Fruit fly (Drosophila melanogaster): ENCODE data around the gene CG14983.

The CG14983 gene

DNA sequence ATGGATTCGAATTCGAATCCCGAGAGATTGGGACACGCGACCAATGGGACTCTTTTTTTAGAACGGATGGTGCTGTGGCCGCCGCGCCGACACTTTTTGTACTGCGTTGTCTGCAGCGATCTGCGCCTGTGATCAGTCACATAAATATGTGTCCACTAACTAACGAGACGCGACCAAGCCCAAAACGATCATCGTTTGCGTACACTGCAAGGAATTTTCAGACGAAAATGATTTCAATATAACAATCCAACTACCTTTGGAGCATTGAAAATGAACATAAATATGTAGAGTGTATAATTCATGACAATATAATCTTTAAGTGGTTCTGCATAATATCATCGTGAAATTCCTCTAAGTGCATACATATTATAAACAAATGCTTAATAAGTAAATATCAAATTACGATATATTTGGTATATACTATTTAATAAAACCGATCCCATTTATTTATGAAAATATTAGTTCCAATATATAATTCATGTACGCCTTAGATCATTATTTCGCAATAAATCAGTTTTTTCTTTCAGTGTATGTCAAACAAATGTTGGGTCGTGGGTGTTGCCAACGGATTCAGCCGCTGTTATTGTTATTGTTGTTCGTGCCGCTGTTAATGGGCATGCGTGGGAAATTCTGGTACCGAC is 13.4 kb downstream of the CG14983 start, which contains the start of gene Eip63F-1 (continued):
- TF ChIP-seq lbe (GFP tag; optimal IDR thresholded peaks at IDR 0.05) (no peak), Stat92E (GFP tag; optimal IDR thresholded peaks at IDR 0.05) (no peak), disco-r (GFP tag; optimal IDR thresholded peaks at IDR 0.05) (no peak), en (GFP tag; optimal IDR thresholded peaks at IDR 0.05) (no peak), Fer2 (tag; optimal IDR thresholded peaks at IDR 0.05) (no peak), CG17328 (GFP tag; IDR thresholded peaks at IDR 0.05) (peak; percentile 44; the same call in 1 of the 2 replicates), jigr1 (GFP tag; IDR thresholded peaks at IDR 0.05) (no peak), CG8281 (tag; optimal IDR thresholded peaks at IDR 0.05) (peak; percentile 38), CG11504 (tag; optimal IDR thresholded peaks at IDR 0.05) (peak; percentile 86), NK7.1 (GFP tag; optimal IDR thresholded peaks at IDR 0.05) (no peak), D19B (GFP tag; optimal IDR thresholded peaks at IDR 0.05) (peak; percentile 38), onecut (GFP tag; IDR thresholded peaks at IDR 0.05) (no peak), CG34376 (GFP tag; optimal IDR thresholded peaks at IDR 0.05) (peak; percentile 22), CG6791 (GFP tag; IDR thresholded peaks at IDR 0.05; ENCODE audit: partially characterized antibody) (no peak), CG17829 (tag; optimal IDR thresholded peaks at IDR 0.05) (peak; percentile 48), gro (GFP tag; optimal IDR thresholded peaks at IDR 0.05) (no peak), amos (GFP tag; IDR thresholded peaks at IDR 0.05; ENCODE audit: partially characterized antibody) (no peak), Optix (GFP tag; IDR thresholded peaks at IDR 0.05) (no peak), BEAF-32 (GFP tag; optimal IDR thresholded peaks at IDR 0.05) (no peak), CG34422 (GFP tag; IDR thresholded peaks at IDR 0.05) (no peak), schlank (tag; optimal IDR thresholded peaks at IDR 0.05) (no peak), Bgb (GFP tag; IDR thresholded peaks at IDR 0.05; ENCODE audit: partially characterized antibody) (no peak), CG1233 (GFP tag; optimal IDR thresholded peaks at IDR 0.05) (peak; percentile 75), ftz-f1 (GFP tag; optimal IDR thresholded peaks at IDR 0.05) (no peak), CG2712 (tag; optimal IDR thresholded peaks at IDR 0.05) (peak; percentile 69), ems (GFP tag; optimal IDR thresholded peaks at IDR 0.05) (no peak), sima (GFP tag; optimal IDR thresholded peaks at IDR 0.05) (no peak), Taf1 (GFP tag; IDR thresholded peaks at IDR 0.05) (no peak), CG30403 (GFP tag; optimal IDR thresholded peaks at IDR 0.05) (peak; percentile 75), Hsf (GFP tag; optimal IDR thresholded peaks at IDR 0.05) (peak; percentile 38), Xrp1 (GFP tag; IDR thresholded peaks at IDR 0.05) (peak; percentile 19; the same call in 1 of the 2 replicates), gfzf (GFP tag; optimal IDR thresholded peaks at IDR 0.05) (no peak), CG7745 (tag; optimal IDR thresholded peaks at IDR 0.05) (no peak), wdn (GFP tag; IDR thresholded peaks at IDR 0.05) (no peak), kni (GFP tag; optimal IDR thresholded peaks at IDR 0.05) (no peak), CG13624 (GFP tag; optimal IDR thresholded peaks at IDR 0.05) (no peak), Med (GFP tag) (peak; percentile 86), esg (GFP tag; conservative IDR thresholded peaks at IDR 0.05) (peak; percentile 54), slou (GFP tag; optimal IDR thresholded peaks at IDR 0.05) (no peak), CG15601 (tag; optimal IDR thresholded peaks at IDR 0.05) (peak; percentile 27), Xbp1 (GFP tag; optimal IDR thresholded peaks at IDR 0.05) (peak; percentile 63), Sox102F (GFP tag; optimal IDR thresholded peaks at IDR 0.05) (peak; percentile 81), sr (GFP tag; IDR thresholded peaks at IDR 0.05) (peak; percentile 76), CG5245 (GFP tag; optimal IDR thresholded peaks at IDR 0.05) (peak; percentile 54), CG4617 (GFP tag; optimal IDR thresholded peaks at IDR 0.05; ENCODE audit: borderline replicate concordance) (no peak), HLH54F (GFP tag; optimal IDR thresholded peaks at IDR 0.05) (peak; percentile 18), crc (GFP tag; optimal IDR thresholded peaks at IDR 0.05) (no peak), luna (GFP tag; optimal IDR thresholded peaks at IDR 0.05) (no peak), CoRest (tag; optimal IDR thresholded peaks at IDR 0.05) (peak; percentile 83), CG7928 (GFP tag; optimal IDR thresholded peaks at IDR 0.05) (no peak)
